Worm (Caenorhabditis elegans) whole organism, L4/young adult: Measurements from ENCODE around the gene F52B11.5.

ENCODE experiments used
- W03F9.2 ChIP-seq: fragments of 150-350 bp; optimal IDR thresholded peaks from 2 replicates; lab custom pipeline; 2014; ENCODE audit warnings: missing biosample characterization, missing genetic modification characterization
- dao-5 ChIP-seq: sonication (generic microtip); optimal IDR thresholded peaks from 2 replicates; lab custom pipeline; 2016; ENCODE audit warnings: missing genotype, missing genetic modification characterization, moderate library complexity, missing compliant biosample characterization
- him-1 ChIP-seq: sonication (generic microtip); optimal IDR thresholded peaks from 2 replicates; lab custom pipeline; 2016; ENCODE audit warnings: missing genotype, missing genetic modification reagents, missing genetic modification characterization, missing compliant biosample characterization

ce11 chrIV:14113621-14114020, 10.6 kb upstream of the F52B11.5 start:
- TF ChIP-seq him-1 (tag; lab: Kevin White, UChicago) (no peak), dao-5 (tag; lab: Kevin White, UChicago) (no peak), W03F9.2 (tag; lab: Kevin White, UChicago) (no peak)
